Fruit fly (Drosophila melanogaster) whole organism: ENCODE data around the gene CG43759.

Source experiments
- CG8478 ChIP-seq: fragments of >200 bp; optimal IDR thresholded peaks from 2 replicates; lab custom pipeline; 2018; ENCODE audit warnings: inconsistent platforms
- Dll ChIP-seq: fragments of >200 bp; optimal IDR thresholded peaks from 2 replicates; lab custom pipeline; 2017
- EcR ChIP-seq, 2 experiments: fragments of >200 bp; optimal IDR thresholded peaks; 2 replicates each; lab custom pipeline; 2017; ENCODE audit warnings: missing biosample characterization in 2 of 2, missing genetic modification characterization in 2 of 2, missing genetic modification reagents in 2 of 2
- pan ChIP-seq: fragments of >200 bp; optimal IDR thresholded peaks from 2 replicates; lab custom pipeline; 2017
- psq ChIP-seq: fragments of >200 bp; optimal IDR thresholded peaks from 2 replicates; lab custom pipeline; 2017
- usp ChIP-seq: fragments of >200 bp; optimal IDR thresholded peaks from 2 replicates; lab custom pipeline; 2017; ENCODE audit warnings: missing biosample characterization, missing genetic modification characterization, mixed read lengths

DNA sequence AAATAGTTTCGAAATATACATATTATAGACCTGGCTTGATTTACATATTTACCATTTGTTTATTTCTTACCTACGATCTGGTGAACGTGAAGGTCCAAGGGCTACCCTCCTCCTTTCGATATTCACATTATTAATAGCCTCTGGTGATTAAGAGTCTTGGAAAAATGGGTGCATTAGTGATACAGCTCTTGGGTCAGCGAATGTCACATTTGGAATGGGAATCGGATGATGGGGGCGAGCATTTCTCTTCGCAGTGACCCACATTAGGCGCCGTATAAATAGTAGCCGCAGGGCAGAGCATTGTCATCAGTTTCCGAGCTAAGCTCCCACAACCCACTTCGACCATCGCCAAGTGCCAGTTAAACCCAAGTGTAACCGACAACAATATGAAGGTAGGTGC, 147.3 kb downstream of the CG43759 start, which contains the start of gene CG7406:
- TF ChIP-seq psq (lab: Kevin White, UChicago) (no peak), pan (lab: Kevin White, UChicago) (no peak), usp (GFP tag; lab: Kevin White, UChicago) (no peak), EcR (GFP tag; optimal IDR thresholded peaks at IDR 0.05; lab: Kevin White, UChicago) (no peak), Dll (lab: Kevin White, UChicago) (no peak), CG8478 (lab: Kevin White, UChicago) (no peak)
